Fruit fly (Drosophila melanogaster) whole organism, prepupa: Measurements from ENCODE around the gene CG8072.

Experiments used
- Blimp-1 ChIP-seq: fragments of 200-800 bp; sonication (Bioruptor generic); optimal IDR thresholded peaks from 3 replicates; lab custom pipeline; 2017; ENCODE audit warnings: missing biosample characterization, missing genetic modification characterization, mild to moderate bottlenecking, moderate library complexity, missing genetic modification reagents
- CG10631 ChIP-seq: fragments of 200-800 bp; sonication (Bioruptor generic); optimal IDR thresholded peaks from 2 replicates; lab custom pipeline; 2016; ENCODE audit warnings: missing biosample characterization, missing genetic modification characterization
- CG10669 ChIP-seq: fragments of 200-800 bp; sonication (Bioruptor generic); optimal IDR thresholded peaks from 3 replicates; lab custom pipeline; 2018; ENCODE audit warnings: missing biosample characterization, mild to moderate bottlenecking, missing genetic modification characterization, moderate library complexity
- CG11294 ChIP-seq: fragments of 200-800 bp; sonication (Bioruptor generic); IDR thresholded peaks from 2 replicates; pipeline ENCODE4 v1.3.6; 2022; ENCODE audit warnings: missing biosample characterization, missing genetic modification characterization
- CG1621 ChIP-seq: fragments of 200-800 bp; sonication (Bioruptor generic); optimal IDR thresholded peaks from 3 replicates; lab custom pipeline; 2018; ENCODE audit warnings: missing biosample characterization, mild to moderate bottlenecking, missing genetic modification characterization
- CG32006 ChIP-seq: fragments of 200-800 bp; sonication (Bioruptor generic); optimal IDR thresholded peaks from 3 replicates; lab custom pipeline; 2017; ENCODE audit warnings: missing biosample characterization, mild to moderate bottlenecking, missing genetic modification characterization
- CG34406 ChIP-seq: fragments of 200-800 bp; sonication (Bioruptor generic); optimal IDR thresholded peaks from 3 replicates; lab custom pipeline; 2016; ENCODE audit warnings: missing biosample characterization, missing genetic modification characterization
- CG3919 ChIP-seq: fragments of 200-800 bp; sonication (Bioruptor generic); optimal IDR thresholded peaks from 3 replicates; lab custom pipeline; 2016; ENCODE audit warnings: missing biosample characterization, missing genetic modification characterization
- CG4318 ChIP-seq: fragments of 200-800 bp; sonication (Bioruptor generic); optimal IDR thresholded peaks from 3 replicates; lab custom pipeline; 2017; ENCODE audit warnings: missing biosample characterization, mild to moderate bottlenecking, missing genetic modification characterization
- CG6163 ChIP-seq: fragments of 200-800 bp; sonication (Bioruptor generic); IDR thresholded peaks from 3 replicates; pipeline ENCODE4 v1.3.6; 2022; ENCODE audit warnings: missing biosample characterization, missing genetic modification characterization
- CG6276 ChIP-seq: fragments of 200-800 bp; sonication (Bioruptor generic); optimal IDR thresholded peaks from 2 replicates; lab custom pipeline; 2017; ENCODE audit warnings: missing biosample characterization, mild to moderate bottlenecking, missing genetic modification characterization
- CG6792 ChIP-seq: fragments of 200-800 bp; sonication (Bioruptor generic); optimal IDR thresholded peaks from 3 replicates; lab custom pipeline; 2016; ENCODE audit warnings: missing biosample characterization, missing genetic modification characterization
- CG6808 ChIP-seq: fragments of 200-800 bp; sonication (Bioruptor generic); optimal IDR thresholded peaks from 3 replicates; lab custom pipeline; 2017; ENCODE audit warnings: missing biosample characterization, missing genetic modification characterization, mild to moderate bottlenecking, moderate library complexity, missing genetic modification reagents
- CG6854 ChIP-seq: fragments of 200-800 bp; sonication (Bioruptor generic); optimal IDR thresholded peaks from 2 replicates; lab custom pipeline; 2017; ENCODE audit warnings: missing biosample characterization, mild to moderate bottlenecking, missing genetic modification characterization
- CG8119 ChIP-seq: fragments of 200-800 bp; sonication (Bioruptor generic); IDR thresholded peaks from 3 replicates; pipeline ENCODE4 v1.3.6; 2022; ENCODE audit warnings: missing biosample characterization, missing genetic modification characterization
- CG9139 ChIP-seq: fragments of 200-800 bp; sonication (Bioruptor generic); optimal IDR thresholded peaks from 3 replicates; lab custom pipeline; 2017; ENCODE audit warnings: missing biosample characterization, mild to moderate bottlenecking, missing genetic modification characterization
- Eip75B ChIP-seq: fragments of 200-800 bp; sonication (Bioruptor generic); optimal IDR thresholded peaks from 3 replicates; lab custom pipeline; 2016; ENCODE audit warnings: missing biosample characterization, missing genetic modification characterization
- Eip78C ChIP-seq: fragments of 200-800 bp; sonication (Bioruptor generic); peaks from one replicate; lab custom pipeline; 2016; ENCODE audit warnings: missing biosample characterization, missing genetic modification characterization
- Eip93F ChIP-seq: fragments of 200-800 bp; sonication (Bioruptor generic); optimal IDR thresholded peaks from 2 replicates; lab custom pipeline; 2016; ENCODE audit warnings: missing biosample characterization, mild to moderate bottlenecking, missing genetic modification characterization
- Ets96B ChIP-seq: fragments of 200-800 bp; optimal IDR thresholded peaks from 2 replicates; lab custom pipeline; 2019; ENCODE audit warnings: missing biosample characterization, mild to moderate bottlenecking, missing genetic modification characterization, moderate library complexity
- Gug ChIP-seq: fragments of 200-800 bp; sonication (Bioruptor generic); IDR thresholded peaks from 2 replicates; pipeline ENCODE4 v1.3.6; 2022; ENCODE audit warnings: missing biosample characterization, missing genetic modification characterization
- Hr38 ChIP-seq: sonication (Bioruptor generic); optimal IDR thresholded peaks from 2 replicates; lab custom pipeline; 2016; ENCODE audit warnings: missing biosample characterization, missing genetic modification characterization
- Hr39 ChIP-seq: fragments of 200-800 bp; sonication (Bioruptor generic); optimal IDR thresholded peaks from 2 replicates; lab custom pipeline; 2016; ENCODE audit warnings: missing biosample characterization, missing genetic modification characterization
- Hr4 ChIP-seq: fragments of 200-800 bp; sonication (Bioruptor generic); optimal IDR thresholded peaks from 3 replicates; lab custom pipeline; 2016; ENCODE audit warnings: missing biosample characterization, missing genetic modification characterization
- Lpt ChIP-seq: fragments of 200-800 bp; sonication (Bioruptor generic); optimal IDR thresholded peaks from 3 replicates; lab custom pipeline; 2016; ENCODE audit warnings: missing biosample characterization, missing genetic modification characterization
- Met ChIP-seq: fragments of 200-800 bp; sonication (Bioruptor generic); optimal IDR thresholded peaks from 3 replicates; lab custom pipeline; 2016; ENCODE audit warnings: missing biosample characterization, missing genetic modification characterization
- OdsH ChIP-seq: fragments of 200-800 bp; sonication (Bioruptor generic); optimal IDR thresholded peaks from 3 replicates; lab custom pipeline; 2016; ENCODE audit warnings: missing biosample characterization, missing genetic modification characterization
- Smox ChIP-seq: fragments of 200-800 bp; sonication (Bioruptor generic); optimal IDR thresholded peaks from 3 replicates; lab custom pipeline; 2016; ENCODE audit warnings: missing biosample characterization, missing genetic modification characterization
- achi ChIP-seq: fragments of 200-800 bp; sonication (Bioruptor generic); optimal IDR thresholded peaks from 3 replicates; lab custom pipeline; 2016; ENCODE audit warnings: missing biosample characterization, missing genetic modification characterization
- acj6 ChIP-seq: fragments of 200-800 bp; sonication (Bioruptor generic); optimal IDR thresholded peaks from 3 replicates; lab custom pipeline; 2016; ENCODE audit warnings: missing biosample characterization, missing genetic modification characterization
- cyc ChIP-seq: fragments of 200-800 bp; sonication (Bioruptor generic); optimal IDR thresholded peaks from 3 replicates; lab custom pipeline; 2016; ENCODE audit warnings: missing biosample characterization, missing genetic modification characterization
- eg ChIP-seq: fragments of 200-800 bp; sonication (Bioruptor generic); IDR thresholded peaks from 3 replicates; pipeline ENCODE4 v1.3.6; 2022; ENCODE audit warnings: missing biosample characterization, missing genetic modification characterization
- esn ChIP-seq: fragments of 200-800 bp; sonication (Bioruptor generic); optimal IDR thresholded peaks from 2 replicates; lab custom pipeline; 2016; ENCODE audit warnings: missing biosample characterization, mild to moderate bottlenecking, missing genetic modification characterization, moderate library complexity
- fd59A ChIP-seq: fragments of 200-800 bp; sonication (Bioruptor generic); optimal IDR thresholded peaks from 2 replicates; lab custom pipeline; 2017; ENCODE audit warnings: missing biosample characterization, mild to moderate bottlenecking, missing genetic modification characterization, missing genetic modification reagents
- fkh ChIP-seq: fragments of 200-800 bp; sonication (Bioruptor generic); optimal IDR thresholded peaks from 3 replicates; lab custom pipeline; 2017; ENCODE audit warnings: missing biosample characterization, mild to moderate bottlenecking, missing genetic modification characterization, moderate library complexity
- pdm3 ChIP-seq: fragments of 200-800 bp; sonication (Bioruptor generic); optimal IDR thresholded peaks from 3 replicates; lab custom pipeline; 2016; ENCODE audit warnings: missing biosample characterization, missing genetic modification characterization
- salr ChIP-seq, 2 experiments: fragments of 200-800 bp; sonication (Bioruptor generic); optimal IDR thresholded peaks; 3 replicates each; lab custom pipeline; 2016 to 2018; ENCODE audit warnings: missing biosample characterization in 2 of 2, missing genetic modification characterization in 2 of 2, mild to moderate bottlenecking in 1 of 2
- spab ChIP-seq: fragments of 200-800 bp; sonication (Bioruptor generic); optimal IDR thresholded peaks from 2 replicates; lab custom pipeline; 2017; ENCODE audit warnings: missing biosample characterization, mild to moderate bottlenecking, missing genetic modification characterization, missing genetic modification reagents
- ss ChIP-seq, 2 experiments: fragments of 200-800 bp; sonication (Bioruptor generic); optimal IDR thresholded peaks; 2 replicates in 1 of 2; 3 replicates in 1 of 2; lab custom pipeline; 2017 to 2018; ENCODE audit warnings: mild to moderate bottlenecking in 2 of 2, missing biosample characterization in 2 of 2, missing genetic modification characterization in 2 of 2, moderate library complexity in 1 of 2
- svp ChIP-seq: fragments of 200-800 bp; sonication (Bioruptor generic); peaks from one replicate; lab custom pipeline; 2016; ENCODE audit warnings: missing biosample characterization, missing genetic modification characterization
- vri ChIP-seq: fragments of 200-800 bp; sonication (Bioruptor generic); optimal IDR thresholded peaks from 3 replicates; lab custom pipeline; 2016; ENCODE audit warnings: missing biosample characterization, mild to moderate bottlenecking, missing genetic modification characterization

The CG8072 gene

dm6 chr3L:10151527-10151926 is at the start of gene CG8072:
CG8072 (plus strand) TSS chr3L:10151827.
- TF ChIP-seq Ets96B (tag; lab: Kevin White, UChicago) (no peak), CG11294 (GFP tag; lab: Robert Waterston, UW) (no peak), fd59A (no peak), svp (GFP tag; lab: Kevin White, UChicago) (no peak), Eip78C (GFP tag; lab: Kevin White, UChicago) (no peak), cyc (GFP tag; lab: Kevin White, UChicago) (no peak), Blimp-1 (GFP tag; lab: Kevin White, UChicago) (no peak), Gug (GFP tag; lab: Robert Waterston, UW) (no peak), Smox (no peak)

DNA sequence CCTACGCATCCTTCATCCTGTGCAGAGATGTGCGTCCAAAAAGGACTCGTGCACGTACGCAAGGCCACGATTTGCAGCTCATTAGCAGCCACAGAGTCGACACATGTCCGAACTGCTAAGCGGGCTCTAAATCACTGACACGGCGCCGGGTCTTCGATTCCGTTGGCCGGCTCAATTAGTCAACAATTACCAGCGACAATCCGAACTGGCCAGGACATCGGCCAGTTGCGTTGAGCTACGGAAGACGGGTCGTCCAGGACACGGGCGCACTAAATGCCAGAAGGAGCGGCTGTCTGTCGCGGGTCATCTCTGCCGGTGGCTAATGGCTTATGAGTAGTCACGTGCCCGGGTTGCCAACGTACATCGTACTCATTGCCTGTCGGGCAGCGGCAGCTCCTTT is 45.8 kb upstream of the CG8072 start:
- TF ChIP-seq fkh (GFP tag; lab: Kevin White, UChicago) (no peak), CG6808 (GFP tag; lab: Kevin White, UChicago) (no peak), CG34406 (no peak), CG9139 (no peak)

- TF ChIP-seq CG6276 (GFP tag; lab: Kevin White, UChicago), result peak; percentile 15
- TF ChIP-seq Gug (GFP tag; lab: Robert Waterston, UW), result peak; percentile 45; the same call in 1 of the 2 replicates
- TF ChIP-seq CG4318 (GFP tag; lab: Kevin White, UChicago), result peak; percentile 34
- peak; percentile 59; the same call in 2 of the 3 replicates for TF ChIP-seq eg
- no peak for TF ChIP-seq pdm3 (GFP tag; lab: Kevin White, UChicago)
- TF ChIP-seq CG8119 (GFP tag; lab: Robert Waterston, UW), result peak; percentile 39; the same call in 2 of the 3 replicates
- peak in 1 of 2 experiments; percentile 3 for TF ChIP-seq ss (GFP tag; optimal IDR thresholded peaks at IDR 0.05; lab: Kevin White, UChicago)
- TF ChIP-seq Hr4 (GFP tag; lab: Kevin White, UChicago), result peak; percentile 23
- no peak for TF ChIP-seq Hr38 (GFP tag; lab: Kevin White, UChicago)
- peak; percentile 57 for TF ChIP-seq Eip78C (GFP tag; lab: Kevin White, UChicago)
- TF ChIP-seq CG32006 (GFP tag; lab: Kevin White, UChicago), result peak; percentile 53
- TF ChIP-seq spab, result no peak
- TF ChIP-seq vri, result no peak
- TF ChIP-seq svp (GFP tag; lab: Kevin White, UChicago), result peak; percentile 33
- TF ChIP-seq achi (GFP tag; lab: Kevin White, UChicago), result no peak
- 0 out of 3 replicates have a peak, but pooled peaks have one; percentile 32 for TF ChIP-seq CG6163 (GFP tag; lab: Robert Waterston, UW)
- TF ChIP-seq Ets96B (tag; lab: Kevin White, UChicago), result peak; percentile 25
These were observed 41.2 kb upstream of the CG8072 start for dm6 chr3L:10110379-10110778.

DNA sequence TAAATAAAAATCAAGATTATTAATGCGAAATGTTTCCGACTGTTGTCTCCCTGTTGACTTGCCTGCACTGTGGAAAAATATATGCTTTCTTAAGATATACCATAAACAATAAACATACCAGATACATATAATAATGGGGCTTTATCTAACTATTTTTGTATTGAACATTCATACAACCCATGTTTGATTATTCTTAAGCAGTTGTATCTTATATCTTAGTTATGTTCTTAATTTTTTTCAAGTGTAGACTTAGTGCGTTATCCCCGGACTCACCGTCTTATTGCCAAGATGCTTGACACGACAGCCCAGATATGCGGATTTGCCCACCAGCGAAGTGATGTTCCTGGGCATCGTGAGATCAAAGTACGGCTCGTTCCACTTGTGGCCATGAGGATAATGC is 4.5 kb downstream of the CG8072 start:
- TF ChIP-seq CG6163 (GFP tag; lab: Robert Waterston, UW), result no peak
- no peak for TF ChIP-seq CG6854
- no peak for TF ChIP-seq CG34406
- TF ChIP-seq Eip78C (GFP tag; lab: Kevin White, UChicago), result peak; percentile 50
- no peak for TF ChIP-seq esn (GFP tag; lab: Kevin White, UChicago)
- TF ChIP-seq Hr39 (GFP tag; lab: Kevin White, UChicago), result no peak
- peak; percentile 56 for TF ChIP-seq svp (GFP tag; lab: Kevin White, UChicago)
- no peak for TF ChIP-seq OdsH

DNA sequence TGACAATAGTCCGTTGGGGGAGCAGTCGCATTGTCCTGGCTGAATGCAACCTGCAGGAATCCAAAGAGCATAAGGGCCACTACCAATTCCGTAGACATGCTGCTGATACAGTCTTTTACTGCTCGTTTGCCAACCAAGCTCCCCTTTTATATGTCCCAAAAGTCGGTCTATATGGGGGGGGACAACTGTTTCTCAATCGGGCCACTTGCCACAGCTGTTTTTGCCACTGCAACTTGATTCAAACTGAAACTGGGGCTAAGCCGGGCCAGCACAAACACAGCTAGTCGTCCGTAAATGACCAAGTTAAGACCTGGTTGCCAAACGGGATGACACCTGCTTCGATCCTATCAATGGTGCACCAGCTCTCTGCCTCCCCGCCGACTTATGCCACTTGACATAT is 15.3 kb downstream of the CG8072 start, which contains the start of gene CG6628:
Gene CG6628 (minus strand): TSS at position 101 of the 400 bp plus-strand sequence.
- no peak for TF ChIP-seq CG3919 (GFP tag; lab: Kevin White, UChicago)
- TF ChIP-seq CG6792 (GFP tag; lab: Kevin White, UChicago), result no peak
- TF ChIP-seq svp (GFP tag; lab: Kevin White, UChicago), result peak; percentile 44

- TF ChIP-seq Met, result no peak
- TF ChIP-seq CG3919 (GFP tag; lab: Kevin White, UChicago), result no peak
- peak; percentile 1 for TF ChIP-seq CG6276 (GFP tag; lab: Kevin White, UChicago)
- TF ChIP-seq ss (GFP tag; optimal IDR thresholded peaks at IDR 0.05; lab: Kevin White, UChicago), result no peak
- no peak for TF ChIP-seq Gug (GFP tag; lab: Robert Waterston, UW)
- TF ChIP-seq CG10669 (GFP tag; lab: Kevin White, UChicago), result no peak
- TF ChIP-seq CG1621 (tag; lab: Kevin White, UChicago), result no peak
- no peak for TF ChIP-seq achi (GFP tag; lab: Kevin White, UChicago)
- no peak for TF ChIP-seq acj6 (GFP tag; lab: Kevin White, UChicago)
- no peak for TF ChIP-seq Eip75B (GFP tag; lab: Kevin White, UChicago)
- TF ChIP-seq CG8119 (GFP tag; lab: Robert Waterston, UW), result no peak
- TF ChIP-seq Eip93F (GFP tag; lab: Kevin White, UChicago), result no peak
- TF ChIP-seq fd59A, result no peak
- no peak for TF ChIP-seq CG10631
- no peak for TF ChIP-seq salr (GFP tag; optimal IDR thresholded peaks at IDR 0.05; lab: Kevin White, UChicago)
- peak; percentile 62; the same call in 2 of the 3 replicates for TF ChIP-seq eg
- TF ChIP-seq CG6792 (GFP tag; lab: Kevin White, UChicago), result no peak
- no peak for TF ChIP-seq Lpt (GFP tag; lab: Kevin White, UChicago)
These were observed 34.3 kb downstream of the CG8072 start, which contains the start of gene dpr10 for dm6 chr3L:10185924-10186323. dpr10 (minus strand) TSS chr3L:10186108.
